Fruit fly (Drosophila melanogaster): ENCODE results near the gene CG9132.

CG9132 gene

DNA sequence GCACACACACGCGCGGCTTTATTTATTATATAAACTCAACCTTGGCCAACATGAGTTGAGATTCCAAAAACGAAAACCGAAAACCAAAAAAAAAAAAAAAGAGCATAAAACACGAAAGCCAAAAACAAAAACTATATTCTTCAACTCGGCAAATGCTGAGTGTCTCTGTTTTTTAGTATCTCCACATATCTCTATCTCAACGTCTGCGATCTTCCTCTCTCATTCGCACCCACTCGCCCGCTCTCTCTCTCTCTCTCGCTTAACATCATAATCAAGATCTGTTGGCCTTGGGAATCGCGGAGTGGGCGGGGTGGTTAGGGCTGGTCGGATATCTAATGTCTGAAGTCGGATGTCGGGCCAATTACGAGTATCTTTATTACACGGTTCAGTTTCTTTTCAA is 20.3 kb downstream of the CG9132 start:
- TF ChIP-seq tai (GFP tag; optimal IDR thresholded peaks at IDR 0.05): no peak

DNA sequence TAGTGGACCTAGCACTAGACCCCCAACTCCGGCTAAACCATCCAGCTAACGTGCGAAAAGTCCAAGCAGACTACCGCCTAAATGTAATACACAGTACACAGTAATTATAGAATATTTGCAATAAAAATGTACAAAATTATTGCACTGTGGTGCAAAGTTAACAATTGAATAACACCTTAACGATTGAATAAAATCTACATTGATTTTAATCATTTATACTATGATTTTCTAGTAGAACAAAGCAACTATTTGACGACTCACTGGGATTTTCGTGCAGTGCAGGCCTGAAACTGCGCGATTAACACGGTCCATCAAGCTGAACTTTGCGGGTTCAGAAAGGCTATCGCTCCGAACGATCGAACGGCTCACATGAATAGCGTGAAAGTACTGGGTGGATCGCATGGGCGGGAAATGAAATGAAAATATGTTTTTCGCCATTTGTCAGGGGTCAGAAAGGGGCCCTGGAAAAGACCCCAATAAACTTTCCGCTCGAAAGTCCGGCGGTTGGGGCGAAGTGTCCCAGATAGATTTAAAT is 22.3 kb downstream of the CG9132 start:
- TF ChIP-seq tai (GFP tag; optimal IDR thresholded peaks at IDR 0.05): no peak
- TF ChIP-seq Rel (GFP tag; optimal IDR thresholded peaks at IDR 0.05): no peak
- TF ChIP-seq Rel (tag; optimal IDR thresholded peaks at IDR 0.05): no peak

DNA sequence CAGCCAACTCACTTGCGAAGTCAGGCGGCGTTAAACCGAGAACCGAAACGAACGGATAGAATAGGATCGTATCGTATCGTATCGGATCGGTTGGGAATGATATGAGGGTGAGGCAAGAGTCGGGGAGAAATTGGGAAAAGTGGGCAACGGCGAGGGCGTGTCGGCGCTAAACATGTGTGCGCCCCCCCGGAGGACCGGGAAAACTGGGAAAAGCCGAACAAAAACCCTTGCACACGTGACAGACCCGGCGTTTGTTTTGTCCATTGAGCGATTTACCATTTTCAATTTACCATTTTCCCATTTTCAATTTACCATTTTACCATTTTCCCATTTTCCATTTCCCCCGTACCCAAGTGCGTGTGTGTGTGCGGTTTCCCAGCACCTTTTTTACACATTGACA is 25.4 kb downstream of the CG9132 start:
- TF ChIP-seq OdsH (GFP tag; optimal IDR thresholded peaks at IDR 0.05): no peak
- no peak for TF ChIP-seq Rel (GFP tag; optimal IDR thresholded peaks at IDR 0.05)
- no peak for TF ChIP-seq Rel (tag; optimal IDR thresholded peaks at IDR 0.05)
- no peak for TF ChIP-seq br (GFP tag; optimal IDR thresholded peaks at IDR 0.05)
- TF ChIP-seq Vsx2 (GFP tag; optimal IDR thresholded peaks at IDR 0.05; ENCODE audit: partially characterized antibody): no peak
- no peak for TF ChIP-seq GATAd (GFP tag; optimal IDR thresholded peaks at IDR 0.05)
- TF ChIP-seq pan (optimal IDR thresholded peaks at IDR 0.05): no peak
- no peak for TF ChIP-seq psq (GFP tag; optimal IDR thresholded peaks at IDR 0.05)
- no peak for TF ChIP-seq sage (GFP tag; optimal IDR thresholded peaks at IDR 0.05)
- TF ChIP-seq tai (GFP tag; optimal IDR thresholded peaks at IDR 0.05): no peak
- TF ChIP-seq woc (GFP tag; optimal IDR thresholded peaks at IDR 0.05): no peak
- no peak for TF ChIP-seq Abd-B (GFP tag; optimal IDR thresholded peaks at IDR 0.05)

dm6 chrX:16774201-16775061 is 26.1 kb downstream of the CG9132 start:
- TF ChIP-seq jim (GFP tag; optimal IDR thresholded peaks at IDR 0.05): no peak
- no peak for TF ChIP-seq Abd-B (GFP tag; optimal IDR thresholded peaks at IDR 0.05)
- no peak for TF ChIP-seq tai (GFP tag; optimal IDR thresholded peaks at IDR 0.05)
- TF ChIP-seq Hr78 (GFP tag; optimal IDR thresholded peaks at IDR 0.05): no peak

DNA sequence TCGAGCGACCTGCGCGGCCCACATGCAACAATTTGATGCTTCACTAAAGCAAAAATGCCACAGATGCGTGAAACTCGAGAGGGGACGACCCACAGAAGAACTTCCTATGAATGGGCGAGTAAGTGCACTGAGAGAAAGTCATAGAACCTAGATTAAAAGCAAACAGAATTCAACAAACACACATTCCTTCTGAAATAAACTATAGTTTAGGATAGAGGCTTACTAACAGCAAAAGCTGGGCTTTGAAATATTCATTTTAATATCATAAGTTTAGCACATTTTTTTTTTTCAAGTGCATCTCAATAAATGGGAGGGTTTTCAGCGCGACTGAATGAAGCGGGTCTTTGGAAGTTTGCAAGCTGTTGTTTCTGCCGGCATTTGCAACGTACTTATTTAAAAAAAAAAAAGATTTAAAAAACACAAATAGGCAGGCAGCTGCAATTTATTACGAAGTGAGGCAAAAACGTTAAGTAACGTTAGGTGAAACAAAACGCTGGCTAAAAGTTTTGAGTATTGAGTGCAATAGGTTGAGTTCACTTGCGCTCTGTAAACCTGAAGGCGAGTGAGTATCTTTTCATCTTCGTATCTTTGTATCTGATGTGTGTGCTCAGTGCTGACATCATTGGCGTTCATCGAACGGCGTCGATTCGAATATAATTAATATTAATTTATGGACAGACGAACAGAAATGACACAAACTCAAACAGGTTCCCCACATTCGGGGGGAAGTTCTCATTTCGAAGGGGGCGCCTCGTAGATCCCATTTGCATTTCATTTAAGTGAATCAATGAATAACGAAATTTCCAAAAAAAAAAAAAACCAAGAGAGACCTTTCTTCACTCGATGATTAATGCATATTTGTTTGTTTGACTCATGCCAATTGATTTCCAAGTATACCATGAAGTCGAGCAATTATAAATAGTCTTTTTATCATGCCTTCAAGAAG is 27.4 kb downstream of the CG9132 start:
- TF ChIP-seq N (GFP tag; optimal IDR thresholded peaks at IDR 0.05) (no peak), h (GFP tag; optimal IDR thresholded peaks at IDR 0.05) (peak; percentile 66), lola (GFP tag; optimal IDR thresholded peaks at IDR 0.05) (no peak), woc (GFP tag; optimal IDR thresholded peaks at IDR 0.05) (peak; percentile 35), rgr (GFP tag; optimal IDR thresholded peaks at IDR 0.05) (peak; percentile 6), foxo (GFP tag; optimal IDR thresholded peaks at IDR 0.05) (peak in 1 of 2 experiments; percentile 63), CrebA (GFP tag; optimal IDR thresholded peaks at IDR 0.05; ENCODE audit: borderline replicate concordance) (no peak), Dif (GFP tag; optimal IDR thresholded peaks at IDR 0.05; ENCODE audit: partially characterized antibody) (no peak), dmrt93B (GFP tag; optimal IDR thresholded peaks at IDR 0.05) (peak; percentile 9), fru (GFP tag; optimal IDR thresholded peaks at IDR 0.05) (peak; percentile 67), Abd-B (GFP tag; optimal IDR thresholded peaks at IDR 0.05) (no peak), HLH106 (tag; optimal IDR thresholded peaks at IDR 0.05) (peak; percentile 47), br (GFP tag; optimal IDR thresholded peaks at IDR 0.05) (peak; percentile 19), sv (GFP tag; optimal IDR thresholded peaks at IDR 0.05) (peak; percentile 12), dl (GFP tag; optimal IDR thresholded peaks at IDR 0.05; ENCODE audit: insufficient read depth in 1 of 2, partially characterized antibody in 2 of 2) (no peak), ey (GFP tag; optimal IDR thresholded peaks at IDR 0.05) (peak; percentile 32), Jra (GFP tag; optimal IDR thresholded peaks at IDR 0.05) (no peak), brk (GFP tag; optimal IDR thresholded peaks at IDR 0.05) (no peak)
